Worm (Caenorhabditis elegans) whole organism, early embryonic: Measurements from ENCODE around the gene ZC412.10.
A peak's percentile ranks its signal among the peaks of the same experiment; 100 is the strongest.
"Not testable (repeated sequence)": the region's sequence is repeated elsewhere in the genome, so short reads cannot be mapped to it uniquely, and the experiment has no call there.

Source experiments
- B0310.2 ChIP-seq: sonication (generic microtip); optimal IDR thresholded peaks from 2 replicates; lab custom pipeline; 2016; ENCODE audit warnings: mild to moderate bottlenecking, missing genetic modification characterization, missing compliant biosample characterization
- F13C5.2 ChIP-seq: sonication (generic microtip); optimal IDR thresholded peaks from 2 replicates; lab custom pipeline; 2017; ENCODE audit warnings: mild to moderate bottlenecking, missing genetic modification characterization, inconsistent platforms, missing compliant biosample characterization
- aly-1 ChIP-seq: sonication (generic microtip); optimal IDR thresholded peaks from 2 replicates; lab custom pipeline; 2016; ENCODE audit warnings: missing genetic modification characterization, missing compliant biosample characterization
- ama-1 ChIP-seq: fragments of 150-350 bp; optimal IDR thresholded peaks from 2 replicates; lab custom pipeline; 2014
- ceh-13 ChIP-seq: fragments of 200-800 bp; sonication (Bioruptor generic); optimal IDR thresholded peaks from 2 replicates; lab custom pipeline; 2018; ENCODE audit warnings: mild to moderate bottlenecking, missing genetic modification characterization, missing compliant biosample characterization
- ceh-36 ChIP-seq: sonication (generic microtip); optimal IDR thresholded peaks from 2 replicates; lab custom pipeline; 2016; ENCODE audit warnings: missing genetic modification characterization, inconsistent platforms, missing compliant biosample characterization
- ets-7 ChIP-seq: sonication (generic microtip); optimal IDR thresholded peaks from 2 replicates; lab custom pipeline; 2016; ENCODE audit warnings: missing genotype, missing genetic modification characterization, missing compliant biosample characterization
- flt-1 ChIP-seq: fragments of 200-800 bp; sonication (Bioruptor generic); IDR thresholded peaks from 2 replicates; pipeline ENCODE4 v1.3.6; 2022; ENCODE audit warnings: missing genetic modification characterization, missing compliant biosample characterization
- hmbx-1 ChIP-seq: sonication (generic microtip); optimal IDR thresholded peaks from 2 replicates; lab custom pipeline; 2016; ENCODE audit warnings: mild to moderate bottlenecking, missing genetic modification characterization, missing compliant biosample characterization
- hmg-4 ChIP-seq: fragments of 200-800 bp; sonication (Bioruptor generic); optimal IDR thresholded peaks from 2 replicates; lab custom pipeline; 2018; ENCODE audit warnings: mild to moderate bottlenecking, missing genetic modification characterization, missing compliant biosample characterization
- hnd-1 ChIP-seq: sonication (generic microtip); optimal IDR thresholded peaks from 2 replicates; lab custom pipeline; 2016; ENCODE audit warnings: missing genetic modification characterization, missing compliant biosample characterization
- pes-1 ChIP-seq: fragments of 200-800 bp; sonication (Bioruptor generic); IDR thresholded peaks from 2 replicates; pipeline ENCODE4 v1.3.6; 2022; ENCODE audit warnings: missing genetic modification reagents, missing genetic modification characterization, missing compliant biosample characterization
- scrt-1 ChIP-seq: fragments of 200-800 bp; sonication (Bioruptor generic); IDR thresholded peaks from 2 replicates; pipeline ENCODE4 v1.3.6; 2022; ENCODE audit warnings: missing genetic modification characterization, missing compliant biosample characterization
- sea-1 ChIP-seq: fragments of 200-800 bp; sonication (Bioruptor generic); conservative IDR thresholded peaks from 2 replicates; pipeline ENCODE4 v1.3.6; 2022; ENCODE audit warnings: missing genetic modification characterization, missing compliant biosample characterization
- tbx-11 ChIP-seq: fragments of 200-800 bp; sonication (Bioruptor generic); IDR thresholded peaks from 2 replicates; pipeline ENCODE4 v1.3.6; 2022; ENCODE audit warnings: missing genetic modification characterization, missing compliant biosample characterization
- tbx-37 ChIP-seq: fragments of 200-800 bp; sonication (Bioruptor generic); conservative IDR thresholded peaks from 2 replicates; pipeline ENCODE4 v1.3.6; 2022; ENCODE audit warnings: missing genetic modification reagents, missing genetic modification characterization, missing compliant biosample characterization
- tra-4 ChIP-seq: sonication (generic microtip); optimal IDR thresholded peaks from 2 replicates; lab custom pipeline; 2017; ENCODE audit warnings: missing genetic modification characterization, missing compliant biosample characterization

ZC412.10 gene

ce11 chrV:14832789-14833187, 43.8 kb downstream of the ZC412.10 start:
- TF ChIP-seq ceh-36 (tag; lab: Kevin White, UChicago) (no peak), hmg-4 (GFP tag; lab: Kevin White, UChicago) (no peak), ama-1 (lab: Kevin White, UChicago) (no peak)

DNA sequence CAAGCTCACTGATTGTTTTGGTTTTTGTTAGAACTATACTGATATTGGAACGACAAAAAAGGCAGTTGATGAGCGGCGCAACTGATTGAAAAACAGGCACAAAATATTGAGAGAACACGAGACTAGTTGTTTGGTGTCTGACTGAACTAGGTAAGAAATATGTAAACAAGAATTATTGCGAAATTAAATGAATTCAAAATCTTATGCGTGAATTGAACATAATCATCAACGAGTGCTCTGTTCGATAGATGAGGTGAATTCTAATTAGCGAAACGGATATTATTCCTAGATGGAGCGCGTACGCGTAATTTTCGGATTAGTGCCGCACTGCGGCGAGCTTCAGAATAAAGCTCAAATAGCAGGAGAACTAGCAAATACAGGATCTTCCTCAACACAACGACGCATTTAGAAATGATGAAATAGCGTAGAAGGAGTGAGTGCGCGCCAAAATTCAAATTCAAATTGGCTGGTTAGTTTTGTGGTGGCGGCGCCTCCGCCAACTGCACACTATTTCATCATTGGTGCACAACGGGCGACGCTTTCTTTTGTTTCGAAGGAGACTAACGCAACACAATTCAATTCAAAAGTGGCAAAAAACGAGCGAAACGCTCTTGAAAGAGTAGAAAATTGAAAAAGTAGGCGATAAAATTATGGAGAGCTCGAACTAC, 44.4 kb downstream of the ZC412.10 start:
- TF ChIP-seq tbx-11 (no peak), ceh-13 (GFP tag; lab: Kevin White, UChicago) (no peak), ets-7 (no peak), scrt-1 (GFP tag; lab: Robert Waterston, UW) (no peak), flt-1 (GFP tag; lab: Robert Waterston, UW) (no peak), F13C5.2 (tag; lab: Kevin White, UChicago) (no peak), hmg-4 (GFP tag; lab: Kevin White, UChicago) (no peak), tra-4 (no peak), ceh-36 (tag; lab: Kevin White, UChicago) (no peak), pes-1 (GFP tag; lab: Robert Waterston, UW) (no peak), sea-1 (GFP tag; lab: Robert Waterston, UW) (no peak), aly-1 (tag; lab: Kevin White, UChicago) (no peak), tbx-37 (GFP tag; lab: Robert Waterston, UW) (no peak), hmbx-1 (tag; lab: Kevin White, UChicago) (no peak), B0310.2 (tag; lab: Kevin White, UChicago) (no peak), ama-1 (lab: Kevin White, UChicago) (no peak), hnd-1 (tag; lab: Kevin White, UChicago) (no peak)

DNA sequence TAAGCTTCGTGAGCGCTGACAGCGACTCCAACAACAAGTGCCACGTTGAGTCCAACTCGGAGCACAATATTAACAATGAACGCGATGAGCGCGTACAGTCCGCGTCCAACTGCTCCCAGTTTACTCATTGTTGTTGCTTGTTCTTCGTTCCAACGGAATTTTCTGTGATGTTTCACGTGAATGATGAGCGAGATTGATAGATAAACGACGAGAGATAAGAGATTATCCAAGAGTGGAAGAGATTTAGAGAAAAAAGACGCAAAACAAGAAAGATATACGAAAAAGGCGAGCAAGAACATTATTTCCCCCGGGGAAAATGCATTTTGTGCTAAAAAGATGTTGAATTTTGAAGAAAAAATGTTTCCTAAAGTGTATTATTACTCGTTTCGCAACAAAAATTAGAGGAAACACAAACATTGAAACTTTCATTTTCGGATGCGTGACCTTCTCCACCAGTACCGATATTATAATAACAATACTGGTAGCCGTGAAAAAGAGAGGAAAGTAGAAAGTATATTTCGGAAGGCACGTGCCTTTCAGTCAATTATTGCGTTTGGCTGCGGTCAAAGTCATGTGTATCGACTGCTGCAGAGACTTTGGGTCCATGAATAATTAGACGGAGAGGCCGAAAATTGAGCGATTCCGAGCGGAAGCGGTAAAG, 45.0 kb downstream of the ZC412.10 start:
- TF ChIP-seq tbx-37 (GFP tag; lab: Robert Waterston, UW) (no peak), tra-4 (no peak), hmbx-1 (tag; lab: Kevin White, UChicago) (no peak), scrt-1 (GFP tag; lab: Robert Waterston, UW) (no peak), B0310.2 (tag; lab: Kevin White, UChicago) (no peak), pes-1 (GFP tag; lab: Robert Waterston, UW) (no peak), F13C5.2 (tag; lab: Kevin White, UChicago) (no peak), tbx-11 (no peak), ets-7 (no peak), hnd-1 (tag; lab: Kevin White, UChicago) (no peak), ceh-36 (tag; lab: Kevin White, UChicago) (no peak), ceh-13 (GFP tag; lab: Kevin White, UChicago) (no peak)

ce11 chrV:14830267-14831175, 46.1 kb downstream of the ZC412.10 start:
- TF ChIP-seq aly-1 (tag; lab: Kevin White, UChicago) (peak; percentile 29), flt-1 (GFP tag; lab: Robert Waterston, UW) (no peak), F13C5.2 (tag; lab: Kevin White, UChicago) (no peak), hmg-4 (GFP tag; lab: Kevin White, UChicago) (peak; percentile 48), tra-4 (no peak), ama-1 (lab: Kevin White, UChicago) (no peak), hmbx-1 (tag; lab: Kevin White, UChicago) (no peak), tbx-37 (GFP tag; lab: Robert Waterston, UW) (no peak), sea-1 (GFP tag; lab: Robert Waterston, UW) (no peak), ceh-36 (tag; lab: Kevin White, UChicago) (no peak), ets-7 (no peak), ceh-13 (GFP tag; lab: Kevin White, UChicago) (no peak), B0310.2 (tag; lab: Kevin White, UChicago) (peak; percentile 19), scrt-1 (GFP tag; lab: Robert Waterston, UW) (no peak), pes-1 (GFP tag; lab: Robert Waterston, UW) (no peak), tbx-11 (no peak; the same call in 1 of the 2 replicates)

- no peak for TF ChIP-seq pes-1 (GFP tag; lab: Robert Waterston, UW)
- no peak for TF ChIP-seq tbx-11
- no peak for TF ChIP-seq hmg-4 (GFP tag; lab: Kevin White, UChicago)
- no peak for TF ChIP-seq ceh-36 (tag; lab: Kevin White, UChicago)
- TF ChIP-seq aly-1 (tag; lab: Kevin White, UChicago) = no peak
- no peak for TF ChIP-seq ama-1 (lab: Kevin White, UChicago)
- no peak for TF ChIP-seq ceh-13 (GFP tag; lab: Kevin White, UChicago)
- no peak for TF ChIP-seq flt-1 (GFP tag; lab: Robert Waterston, UW)
- no peak for TF ChIP-seq hmbx-1 (tag; lab: Kevin White, UChicago)
- TF ChIP-seq sea-1 (GFP tag; lab: Robert Waterston, UW) = no peak
- no peak for TF ChIP-seq F13C5.2 (tag; lab: Kevin White, UChicago)
These were observed 48.2 kb downstream of the ZC412.10 start for ce11 chrV:14828407-14828806.

DNA sequence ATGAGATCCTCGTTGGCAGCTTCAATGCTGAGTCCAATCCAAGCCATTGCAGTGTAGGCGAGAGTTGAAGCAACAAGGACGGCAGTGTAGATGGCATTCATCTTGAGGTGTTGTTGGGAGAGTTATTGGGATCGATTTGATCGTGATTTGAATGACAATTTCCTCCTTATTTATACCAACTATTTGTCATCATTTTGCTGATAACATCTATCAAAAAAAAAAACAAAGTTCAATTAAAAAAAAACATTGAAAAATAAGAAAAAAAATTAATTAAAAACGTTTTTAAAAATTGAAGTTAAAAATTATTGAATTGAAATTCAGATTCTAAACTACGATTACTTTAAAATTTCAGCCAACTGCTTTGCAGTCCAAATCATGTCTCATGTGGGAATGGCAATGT, 49.7 kb downstream of the ZC412.10 start, which contains the start of gene nspa-8:
Gene nspa-8 (minus strand): TSS at position 101 of the 400 bp plus-strand sequence.
- not testable (repeated sequence) for TF ChIP-seq tra-4; B0310.2 (tag; lab: Kevin White, UChicago); flt-1 (GFP tag; lab: Robert Waterston, UW)
